Fruit fly (Drosophila melanogaster): ENCODE measurements around the gene Dbp21E2.

The Dbp21E2 gene

DNA sequence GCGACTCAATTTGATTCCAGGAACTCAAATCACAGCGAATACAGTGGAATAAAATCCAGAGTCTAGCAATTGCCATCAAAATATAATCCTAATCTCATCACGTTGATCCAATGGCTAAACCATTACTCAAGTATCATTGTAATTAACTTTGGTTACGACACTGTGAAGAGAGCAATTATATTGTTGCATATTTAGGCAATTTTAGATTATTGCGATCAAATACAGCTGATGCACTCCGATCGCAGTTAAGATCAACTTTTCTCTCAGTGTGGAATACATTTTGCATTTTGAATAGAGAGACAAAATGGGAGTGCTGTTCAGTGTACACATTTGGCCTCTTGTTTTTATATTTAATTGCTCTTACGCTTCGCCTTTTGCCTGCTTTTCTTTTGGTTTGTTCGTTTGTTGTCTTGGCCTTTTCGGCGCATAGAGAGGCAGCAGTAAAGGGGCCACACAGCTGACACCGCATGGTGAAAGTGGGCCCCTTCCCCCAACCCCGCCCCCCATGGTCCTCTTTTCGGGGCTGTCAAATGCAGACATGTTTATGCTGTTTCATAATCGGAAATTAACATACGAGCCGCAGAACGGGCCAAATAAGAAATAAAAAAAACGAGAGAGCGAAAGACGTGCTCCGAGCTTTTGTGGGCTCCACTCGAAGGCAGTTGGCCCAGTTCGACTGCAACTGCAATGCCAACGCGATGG, 34.9 kb downstream of the Dbp21E2 start (continued):
- peak; percentile 90 for TF ChIP-seq Hr4 (GFP tag; optimal IDR thresholded peaks at IDR 0.05)
- TF ChIP-seq eg (GFP tag; IDR thresholded peaks at IDR 0.05), result peak; percentile 73
- TF ChIP-seq pdm3 (GFP tag; optimal IDR thresholded peaks at IDR 0.05), result peak; percentile 72
- peak; percentile 64 for TF ChIP-seq Lpt (GFP tag; optimal IDR thresholded peaks at IDR 0.05)
- peak; percentile 65 for TF ChIP-seq lz (GFP tag; optimal IDR thresholded peaks at IDR 0.05)
- TF ChIP-seq svp (GFP tag), result peak; percentile 76
- peak; percentile 17 for TF ChIP-seq CG3032 (tag; optimal IDR thresholded peaks at IDR 0.05)
- peak; percentile 90 for TF ChIP-seq Eip78C (GFP tag)
- peak; percentile 69 for TF ChIP-seq CG31627 (GFP tag; optimal IDR thresholded peaks at IDR 0.05)
- peak; percentile 64 for TF ChIP-seq achi (GFP tag; optimal IDR thresholded peaks at IDR 0.05)
- TF ChIP-seq Hr39 (GFP tag; optimal IDR thresholded peaks at IDR 0.05), result peak; percentile 66
- TF ChIP-seq vri (GFP tag; optimal IDR thresholded peaks at IDR 0.05), result peak; percentile 58
- peak; percentile 32 for TF ChIP-seq CG10631 (GFP tag; optimal IDR thresholded peaks at IDR 0.05)
- TF ChIP-seq CG34406 (GFP tag; optimal IDR thresholded peaks at IDR 0.05), result peak; percentile 56
- peak; percentile 70 for TF ChIP-seq dac (GFP tag; optimal IDR thresholded peaks at IDR 0.05)
- peak; percentile 12 for TF ChIP-seq fkh (GFP tag; optimal IDR thresholded peaks at IDR 0.05)
- peak; percentile 57 for TF ChIP-seq Blimp-1 (GFP tag; optimal IDR thresholded peaks at IDR 0.05)

- TF ChIP-seq CG6792 (GFP tag; optimal IDR thresholded peaks at IDR 0.05), result peak; percentile 4
- peak; percentile 37 for TF ChIP-seq Sox15 (GFP tag; optimal IDR thresholded peaks at IDR 0.05)
- peak; percentile 59 for TF ChIP-seq net (GFP tag; optimal IDR thresholded peaks at IDR 0.05)
- peak; percentile 27 for TF ChIP-seq CG8319 (GFP tag; optimal IDR thresholded peaks at IDR 0.05)
- no peak for TF ChIP-seq vri (GFP tag; optimal IDR thresholded peaks at IDR 0.05)
- TF ChIP-seq CG11294 (GFP tag; IDR thresholded peaks at IDR 0.05), result no peak
- TF ChIP-seq fkh (GFP tag; optimal IDR thresholded peaks at IDR 0.05), result no peak
- TF ChIP-seq CG7368 (GFP tag; optimal IDR thresholded peaks at IDR 0.05), result no peak
- peak; percentile 26 for TF ChIP-seq Lpt (GFP tag; optimal IDR thresholded peaks at IDR 0.05)
- TF ChIP-seq CG3032 (tag; optimal IDR thresholded peaks at IDR 0.05), result peak; percentile 37
- no peak for TF ChIP-seq Gug (GFP tag; IDR thresholded peaks at IDR 0.05)
- TF ChIP-seq CG6854 (GFP tag; optimal IDR thresholded peaks at IDR 0.05), result peak; percentile 73
- peak; percentile 59 for TF ChIP-seq Hr39 (GFP tag; optimal IDR thresholded peaks at IDR 0.05)
- peak; percentile 53 for TF ChIP-seq CG34406 (GFP tag; optimal IDR thresholded peaks at IDR 0.05)
- peak; percentile 10 for TF ChIP-seq CG10669 (GFP tag; optimal IDR thresholded peaks at IDR 0.05)
- TF ChIP-seq esn (GFP tag; optimal IDR thresholded peaks at IDR 0.05), result peak; percentile 63
- TF ChIP-seq pdm3 (GFP tag; optimal IDR thresholded peaks at IDR 0.05), result peak; percentile 60
- TF ChIP-seq Met (GFP tag; optimal IDR thresholded peaks at IDR 0.05), result peak; percentile 36
- TF ChIP-seq Ets21C (GFP tag; optimal IDR thresholded peaks at IDR 0.05), result peak; percentile 18
- peak; percentile 52 for TF ChIP-seq CG6808 (GFP tag; optimal IDR thresholded peaks at IDR 0.05)
- TF ChIP-seq CG31627 (GFP tag; optimal IDR thresholded peaks at IDR 0.05), result peak; percentile 56
- TF ChIP-seq achi (GFP tag; optimal IDR thresholded peaks at IDR 0.05), result peak; percentile 67
- TF ChIP-seq svp (GFP tag), result peak; percentile 83
- TF ChIP-seq CG6163 (GFP tag; IDR thresholded peaks at IDR 0.05), result peak; percentile 45; the same call in 2 of the 3 replicates
- TF ChIP-seq Eip93F (GFP tag; optimal IDR thresholded peaks at IDR 0.05), result peak; percentile 4
- peak; percentile 88 for TF ChIP-seq Eip78C (GFP tag)
- no peak for TF ChIP-seq CG11902 (GFP tag; optimal IDR thresholded peaks at IDR 0.05)
- TF ChIP-seq lz (GFP tag; optimal IDR thresholded peaks at IDR 0.05), result peak; percentile 46
- TF ChIP-seq acj6 (GFP tag; optimal IDR thresholded peaks at IDR 0.05), result peak; percentile 69
- TF ChIP-seq eg (GFP tag; IDR thresholded peaks at IDR 0.05), result peak; percentile 52; the same call in 1 of the 3 replicates
- TF ChIP-seq Sox102F (GFP tag; optimal IDR thresholded peaks at IDR 0.05), result peak; percentile 14
- no peak for TF ChIP-seq Blimp-1 (GFP tag; optimal IDR thresholded peaks at IDR 0.05)
- peak; percentile 47 for TF ChIP-seq Ets96B (tag; optimal IDR thresholded peaks at IDR 0.05)
- peak; percentile 53 for TF ChIP-seq topi (GFP tag; optimal IDR thresholded peaks at IDR 0.05)
- peak; percentile 66 for TF ChIP-seq CG8119 (GFP tag; IDR thresholded peaks at IDR 0.05)
- no peak for TF ChIP-seq fd85E (GFP tag; optimal IDR thresholded peaks at IDR 0.05)
- TF ChIP-seq ss (GFP tag; optimal IDR thresholded peaks at IDR 0.05), result no peak
- TF ChIP-seq Smox (GFP tag; optimal IDR thresholded peaks at IDR 0.05), result peak; percentile 44
- TF ChIP-seq CG10631 (GFP tag; optimal IDR thresholded peaks at IDR 0.05), result peak; percentile 50
- no peak for TF ChIP-seq CG16779 (tag; optimal IDR thresholded peaks at IDR 0.05)
- peak; percentile 71 for TF ChIP-seq CG6276 (GFP tag; optimal IDR thresholded peaks at IDR 0.05)
- TF ChIP-seq dsx (GFP tag; optimal IDR thresholded peaks at IDR 0.05; ENCODE audit: poor library complexity, severe bottlenecking), result no peak
Measured at dm6 chr2L:847189-847987, 36.0 kb downstream of the Dbp21E2 start.
